Fruit fly (Drosophila melanogaster) whole organism, adult: ENCODE results near the gene mtd.

Experiments used
- CG14711 ChIP-seq: fragments of 200-800 bp; sonication (Bioruptor generic); optimal IDR thresholded peaks from 2 replicates; lab custom pipeline; 2018; ENCODE audit warnings: missing biosample characterization, mild to moderate bottlenecking, missing genetic modification characterization, moderate library complexity
- CG7045 ChIP-seq: fragments of 200-800 bp; sonication (Bioruptor generic); optimal IDR thresholded peaks from 2 replicates; lab custom pipeline; 2017; ENCODE audit warnings: missing biosample characterization, mild to moderate bottlenecking, missing genetic modification characterization
- cic ChIP-seq: fragments of 200-800 bp; sonication (Bioruptor generic); optimal IDR thresholded peaks from 2 replicates; lab custom pipeline; 2017; ENCODE audit warnings: missing biosample characterization, mild to moderate bottlenecking, missing genetic modification characterization, moderate library complexity
- pad ChIP-seq: fragments of 200-800 bp; sonication (Bioruptor generic); optimal IDR thresholded peaks from 3 replicates; lab custom pipeline; 2017; ENCODE audit warnings: missing biosample characterization, missing genetic modification characterization, mild to moderate bottlenecking, moderate library complexity, missing genetic modification reagents
- tj ChIP-seq: fragments of 200-800 bp; sonication (Bioruptor generic); optimal IDR thresholded peaks from 3 replicates; lab custom pipeline; 2017; ENCODE audit warnings: missing biosample characterization, mild to moderate bottlenecking, missing genetic modification characterization, moderate library complexity

DNA sequence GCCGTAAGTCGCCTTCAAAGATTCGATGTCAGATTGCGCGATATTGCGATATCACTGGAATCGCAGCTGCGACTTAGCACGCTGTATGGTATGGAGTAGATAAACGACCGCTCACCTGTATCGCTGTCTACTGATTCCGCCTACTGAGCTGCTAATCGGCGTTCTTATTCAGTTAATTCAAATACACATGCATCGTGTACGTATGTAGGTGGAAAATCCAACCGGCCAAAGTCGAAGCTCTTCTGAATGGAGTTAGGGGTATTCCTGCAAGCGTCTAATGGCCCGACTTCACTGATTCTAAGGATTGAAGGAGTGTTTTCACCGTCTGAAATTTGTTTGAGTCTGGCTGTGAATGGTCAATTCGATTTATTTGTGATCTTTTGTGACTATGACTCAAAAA is 127.1 kb downstream of the mtd start, which contains the start of gene CG2604:
- TF ChIP-seq pad (GFP tag; lab: Kevin White, UChicago) (peak; percentile 25), tj (peak; percentile 29), CG7045 (GFP tag; lab: Kevin White, UChicago) (no peak), cic (GFP tag; lab: Kevin White, UChicago) (peak; percentile 62), CG14711 (tag; lab: Kevin White, UChicago) (peak; percentile 12)
